Worm (Caenorhabditis elegans): ENCODE data around the gene sra-37.

The sra-37 gene

DNA sequence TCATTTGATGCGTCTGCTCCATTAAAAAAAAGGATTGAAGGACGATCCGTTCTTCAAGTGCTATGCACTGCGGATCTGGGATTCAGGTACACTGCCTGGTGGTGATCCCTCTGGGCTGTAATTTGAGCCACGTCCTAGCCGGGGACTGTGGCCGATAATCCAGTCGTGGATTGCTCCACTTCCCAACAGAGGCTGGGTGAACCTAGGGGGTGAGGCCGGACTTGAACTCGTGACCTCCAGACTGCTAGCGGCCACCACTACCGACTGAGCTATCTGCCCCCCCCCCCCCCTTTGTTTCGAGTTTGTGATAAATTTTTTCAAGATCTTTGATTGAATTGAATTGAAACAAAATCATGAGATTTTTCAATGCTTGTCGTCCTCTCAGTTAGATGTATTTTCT, 42.5 kb upstream of the sra-37 start:
- peak; percentile 83 for TF ChIP-seq set-16 (GFP tag; IDR thresholded peaks at IDR 0.05)
- TF ChIP-seq ceh-44 (GFP tag; IDR thresholded peaks at IDR 0.05) = 0 out of 2 replicates have a peak, but pooled peaks have one; percentile 9

DNA sequence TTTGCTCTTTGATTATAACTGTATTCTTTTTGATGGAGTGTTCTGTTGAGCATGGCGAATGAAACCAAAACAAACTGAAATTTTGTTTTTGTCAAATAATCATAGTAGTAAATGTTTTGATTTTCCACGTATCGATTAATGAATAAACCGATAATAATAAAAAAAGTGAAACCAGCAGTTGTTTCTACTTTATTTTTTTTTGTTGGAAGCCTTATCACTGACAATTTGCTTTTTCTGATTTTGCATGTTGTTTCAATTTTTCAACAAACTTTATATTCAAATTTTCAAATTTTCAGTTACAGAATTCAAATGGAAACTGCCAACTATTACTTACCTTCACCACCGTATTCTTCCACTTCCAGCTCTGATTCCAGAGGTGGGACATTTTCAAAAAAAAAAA, 41.4 kb upstream of the sra-37 start, which contains the start of gene elt-3:
Gene elt-3 (plus strand): TSS at position 301 of the 400 bp plus-strand sequence.
- TF ChIP-seq ceh-32 (tag; optimal IDR thresholded peaks at IDR 0.05; ENCODE audit: poor library complexity) (no peak), nhr-102 (tag; optimal IDR thresholded peaks at IDR 0.05) (no peak), nhr-76 (tag; optimal IDR thresholded peaks at IDR 0.05) (no peak)

DNA sequence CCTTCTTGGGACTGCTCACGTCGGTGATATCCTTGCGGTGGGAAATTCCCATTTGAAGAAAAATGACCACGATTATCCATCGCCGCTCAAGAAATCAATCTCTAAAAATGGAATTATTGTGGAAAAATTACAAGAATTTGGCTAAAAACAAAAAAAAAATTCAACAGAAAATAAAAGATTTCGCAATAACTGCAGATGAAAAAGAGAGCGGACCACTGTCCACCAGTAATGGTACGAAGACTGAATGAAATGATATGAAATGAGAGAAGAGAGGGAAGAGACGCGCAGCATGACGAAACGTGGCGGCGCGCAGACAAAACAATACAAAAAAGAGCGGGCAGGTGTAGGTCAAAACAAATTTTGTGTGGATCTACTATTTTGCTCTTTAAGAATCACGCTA, 36.4 kb upstream of the sra-37 start, which contains the start of gene meg-1:
Gene meg-1 (minus strand): TSS at position 101 of the 400 bp plus-strand sequence.
- no peak for TF ChIP-seq egl-43 (GFP tag; IDR thresholded peaks at IDR 0.05)
- TF ChIP-seq arid-1 (GFP tag; conservative IDR thresholded peaks at IDR 0.05) = no peak
- no peak for TF ChIP-seq jun-1 (tag; optimal IDR thresholded peaks at IDR 0.05)
- no peak for TF ChIP-seq T20F7.1 (GFP tag; optimal IDR thresholded peaks at IDR 0.05)
- no peak for TF ChIP-seq daf-12 (tag; optimal IDR thresholded peaks at IDR 0.05)
- TF ChIP-seq mep-1 (tag; optimal IDR thresholded peaks at IDR 0.05) = no peak
- no peak for TF ChIP-seq F10B5.3 (tag; optimal IDR thresholded peaks at IDR 0.05)

DNA sequence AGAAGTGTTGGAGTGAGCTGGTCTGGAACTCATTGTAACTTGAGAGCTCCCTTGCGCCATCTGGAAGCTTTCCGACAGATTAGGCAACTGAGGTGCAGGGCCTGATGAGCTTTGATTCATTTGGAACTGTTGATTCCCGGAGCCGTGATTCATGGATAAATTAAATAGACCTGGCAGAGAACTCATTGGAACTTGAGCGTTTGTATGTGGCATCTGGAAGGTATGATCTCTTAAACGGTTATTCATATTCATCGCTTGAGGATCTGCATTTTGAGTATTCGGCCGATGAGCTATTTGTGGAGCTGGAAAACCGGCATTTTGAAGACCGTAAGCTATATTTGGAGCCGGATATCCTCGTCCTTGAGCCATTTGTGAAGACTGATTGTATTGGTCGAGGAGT, 35.4 kb upstream of the sra-37 start:
- no peak for TF ChIP-seq ctbp-1 (GFP tag; IDR thresholded peaks at IDR 0.05)
- no peak for TF ChIP-seq madf-5 (GFP tag; IDR thresholded peaks at IDR 0.05)
- no peak for TF ChIP-seq T26A8.4 (GFP tag; IDR thresholded peaks at IDR 0.05)
- TF ChIP-seq daf-16 (GFP tag; optimal IDR thresholded peaks at IDR 0.05) = no peak
- TF ChIP-seq daf-16 (tag; optimal IDR thresholded peaks at IDR 0.05) = no peak
- TF ChIP-seq mep-1 (tag; optimal IDR thresholded peaks at IDR 0.05) = no peak
- no peak for TF ChIP-seq zag-1 (tag; optimal IDR thresholded peaks at IDR 0.05)

DNA sequence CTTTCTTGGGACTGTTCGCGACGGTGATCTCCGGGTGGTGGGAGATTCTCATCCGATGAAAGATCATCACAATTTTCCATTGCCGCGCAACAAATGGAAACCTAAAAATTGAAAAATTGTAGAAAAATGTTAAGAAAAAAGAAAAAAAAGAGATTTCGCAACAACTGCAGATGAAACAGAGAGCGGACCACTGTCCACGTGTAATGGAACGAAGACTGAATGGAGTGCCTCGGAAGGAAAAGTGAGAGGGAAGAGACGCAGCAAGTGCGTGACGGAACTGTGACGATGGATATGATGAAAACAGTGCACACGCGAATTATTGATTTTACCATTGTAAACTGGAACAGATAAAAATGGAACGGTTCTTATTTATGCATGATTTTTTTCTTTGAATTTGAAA, 32.9 kb upstream of the sra-37 start, which contains the start of gene meg-2:
Gene meg-2 (minus strand): TSS at position 101 of the 400 bp plus-strand sequence.
- TF ChIP-seq nhr-237 (tag; optimal IDR thresholded peaks at IDR 0.05) = no peak
- no peak for TF ChIP-seq ZK546.5 (tag; optimal IDR thresholded peaks at IDR 0.05)
- no peak for TF ChIP-seq mep-1 (tag; optimal IDR thresholded peaks at IDR 0.05)
- TF ChIP-seq lin-38 (GFP tag; IDR thresholded peaks at IDR 0.05) = no peak
- TF ChIP-seq daf-12 (tag; optimal IDR thresholded peaks at IDR 0.05) = no peak
- no peak for TF ChIP-seq unc-130 (GFP tag; optimal IDR thresholded peaks at IDR 0.05)
- no peak for TF ChIP-seq fos-1 (tag; optimal IDR thresholded peaks at IDR 0.05)
- TF ChIP-seq nhr-48 (tag; optimal IDR thresholded peaks at IDR 0.05) = no peak
- no peak for TF ChIP-seq ctbp-1 (GFP tag; IDR thresholded peaks at IDR 0.05)
- TF ChIP-seq duxl-1 (tag; optimal IDR thresholded peaks at IDR 0.05; ENCODE audit: poor library complexity) = no peak
- TF ChIP-seq tra-1 (GFP tag; IDR thresholded peaks at IDR 0.05) = no peak
- TF ChIP-seq hlh-11 (tag; optimal IDR thresholded peaks at IDR 0.05) = no peak
- no peak for TF ChIP-seq daf-19 (GFP tag; conservative IDR thresholded peaks at IDR 0.05)
- no peak for TF ChIP-seq T26A8.4 (GFP tag; IDR thresholded peaks at IDR 0.05)

DNA sequence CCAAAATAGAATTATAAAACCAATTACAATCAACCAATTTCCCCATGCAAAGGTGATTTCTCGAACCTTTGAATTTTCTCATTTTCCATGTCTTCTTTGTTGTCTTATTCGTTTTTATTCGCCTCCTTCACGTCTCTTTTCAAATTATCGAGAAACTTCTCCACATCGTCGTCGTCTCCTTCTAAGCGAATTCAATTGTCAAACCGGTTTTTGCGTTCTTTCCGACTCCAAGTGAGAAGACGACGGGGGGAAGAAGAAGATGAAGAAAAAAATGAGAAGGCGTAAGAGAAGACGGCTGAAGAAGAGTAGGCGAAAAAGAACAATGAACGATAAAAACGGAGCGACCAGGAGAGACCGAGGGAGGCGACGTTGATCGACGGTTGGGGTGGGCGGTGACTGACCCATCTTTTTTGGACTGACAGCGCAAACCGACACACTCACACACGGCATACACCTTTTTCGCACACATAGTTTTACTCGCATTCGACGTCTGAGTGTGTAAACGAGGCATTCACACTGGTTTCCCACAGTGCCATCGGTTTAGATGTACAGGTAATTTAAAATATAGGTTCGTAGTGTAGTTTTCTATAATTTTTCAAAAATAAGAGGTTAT, 27.3 kb upstream of the sra-37 start:
- TF ChIP-seq hif-1 (tag; optimal IDR thresholded peaks at IDR 0.05) = peak in 1 of 2 experiments; percentile 8
- no peak for TF ChIP-seq unc-39 (tag; optimal IDR thresholded peaks at IDR 0.05)
- peak; percentile 90 for TF ChIP-seq aha-1 (tag)
- TF ChIP-seq Y75B8A.6 (GFP tag; IDR thresholded peaks at IDR 0.05) = 0 out of 2 replicates have a peak, but pooled peaks have one; percentile 47
- TF ChIP-seq madf-9 (GFP tag; conservative IDR thresholded peaks at IDR 0.05) = no peak
- TF ChIP-seq F44E2.7 (GFP tag; IDR thresholded peaks at IDR 0.05) = no peak
- TF ChIP-seq lin-29 (GFP tag; IDR thresholded peaks at IDR 0.05) = 0 out of 2 replicates have a peak, but pooled peaks have one; percentile 37
- TF ChIP-seq ceh-20 (GFP tag; IDR thresholded peaks at IDR 0.05) = no peak
- TF ChIP-seq rbr-2 (tag; optimal IDR thresholded peaks at IDR 0.05) = peak; percentile 57
- TF ChIP-seq unc-130 (GFP tag; optimal IDR thresholded peaks at IDR 0.05) = no peak
- no peak for TF ChIP-seq ZK546.5 (tag; optimal IDR thresholded peaks at IDR 0.05)
- TF ChIP-seq sdz-12 (GFP tag; optimal IDR thresholded peaks at IDR 0.05) = no peak
- TF ChIP-seq dmd-6 (GFP tag; IDR thresholded peaks at IDR 0.05) = peak; percentile 25; the same call in 1 of the 2 replicates
- TF ChIP-seq lim-7 (GFP tag; IDR thresholded peaks at IDR 0.05) = no peak
- no peak for TF ChIP-seq php-3 (GFP tag; IDR thresholded peaks at IDR 0.05)
- TF ChIP-seq lsy-2 (tag; optimal IDR thresholded peaks at IDR 0.05) = peak in 1 of 2 experiments; percentile 46
